Fruit fly (Drosophila melanogaster) whole organism, adult: Measurements from ENCODE around the gene Chchd2.

Source experiments
- CG33017 ChIP-seq: fragments of 200-800 bp; sonication (Bioruptor generic); optimal IDR thresholded peaks from 2 replicates; lab custom pipeline; 2018; ENCODE audit warnings: missing biosample characterization, mild to moderate bottlenecking, missing genetic modification characterization, moderate library complexity
- CG5204 ChIP-seq: fragments of 200-800 bp; sonication (Bioruptor generic); optimal IDR thresholded peaks from 2 replicates; lab custom pipeline; 2016; ENCODE audit warnings: missing biosample characterization, missing genetic modification characterization
- CG7101 ChIP-seq: fragments of 200-800 bp; sonication (Bioruptor generic); optimal IDR thresholded peaks from 2 replicates; lab custom pipeline; 2018; ENCODE audit warnings: missing biosample characterization, mild to moderate bottlenecking, missing genetic modification characterization, moderate library complexity
- Mnt ChIP-seq: fragments of 200-800 bp; sonication (Bioruptor generic); optimal IDR thresholded peaks from 2 replicates; lab custom pipeline; 2016; ENCODE audit warnings: missing biosample characterization, mild to moderate bottlenecking, missing genetic modification characterization
- cic ChIP-seq: fragments of 200-800 bp; sonication (Bioruptor generic); optimal IDR thresholded peaks from 2 replicates; lab custom pipeline; 2017; ENCODE audit warnings: missing biosample characterization, mild to moderate bottlenecking, missing genetic modification characterization, moderate library complexity
- cnc ChIP-seq, 2 experiments: fragments of >200 bp; optimal IDR thresholded peaks; 2 replicates each; lab custom pipeline; 2017
- kay ChIP-seq: fragments of 200-800 bp; sonication (Bioruptor generic); peaks from one replicate; lab custom pipeline; 2016; ENCODE audit warnings: missing biosample characterization, missing genetic modification characterization, borderline replicate concordance
- ovo ChIP-seq: fragments of 200-800 bp; sonication (Bioruptor generic); optimal IDR thresholded peaks from 2 replicates; lab custom pipeline; 2016; ENCODE audit warnings: missing biosample characterization, missing genetic modification characterization

DNA sequence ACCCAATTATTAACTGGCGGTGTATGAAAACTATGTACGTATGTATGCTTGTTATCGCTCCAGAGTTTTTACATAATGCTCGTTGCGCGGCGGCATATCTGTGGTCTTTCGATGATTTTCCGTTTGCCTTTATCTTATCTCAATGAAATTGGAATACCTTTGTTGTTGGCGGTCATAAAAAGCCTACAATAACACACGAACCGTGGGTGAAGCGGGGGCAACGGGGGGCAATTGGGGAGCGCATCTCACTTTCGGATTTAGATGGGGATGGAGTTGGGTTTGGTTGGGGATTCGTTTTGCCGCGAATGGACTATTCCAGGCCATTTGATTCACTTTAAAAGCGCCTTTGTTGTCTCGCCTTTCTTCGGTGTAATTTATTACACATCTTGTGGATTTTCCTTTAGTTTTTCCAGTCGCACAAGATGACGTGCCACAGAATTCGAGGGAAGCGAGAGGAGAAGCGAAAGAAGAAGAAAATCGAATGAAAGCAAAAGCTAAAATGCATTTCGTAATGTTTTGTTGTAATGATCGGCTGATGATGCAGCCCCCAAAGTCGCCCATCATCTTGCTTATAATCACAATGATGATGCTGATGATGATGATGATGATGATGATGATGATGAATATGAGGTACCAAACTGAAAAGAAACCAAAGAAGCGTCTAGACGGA, 26.2 kb upstream of the Chchd2 start:
- TF ChIP-seq ovo (GFP tag; lab: Kevin White, UChicago) (no peak), kay (no peak), cnc (optimal IDR thresholded peaks at IDR 0.05; lab: Kevin White, UChicago) (no peak), cic (GFP tag; lab: Kevin White, UChicago) (no peak), CG5204 (GFP tag; lab: Kevin White, UChicago) (no peak), CG33017 (tag; lab: Kevin White, UChicago) (no peak), CG7101 (tag; lab: Kevin White, UChicago) (no peak), Mnt (GFP tag; lab: Kevin White, UChicago) (no peak)
